Worm (Caenorhabditis elegans): Measurements from ENCODE around the gene C05B5.11.

Gene C05B5.11

DNA sequence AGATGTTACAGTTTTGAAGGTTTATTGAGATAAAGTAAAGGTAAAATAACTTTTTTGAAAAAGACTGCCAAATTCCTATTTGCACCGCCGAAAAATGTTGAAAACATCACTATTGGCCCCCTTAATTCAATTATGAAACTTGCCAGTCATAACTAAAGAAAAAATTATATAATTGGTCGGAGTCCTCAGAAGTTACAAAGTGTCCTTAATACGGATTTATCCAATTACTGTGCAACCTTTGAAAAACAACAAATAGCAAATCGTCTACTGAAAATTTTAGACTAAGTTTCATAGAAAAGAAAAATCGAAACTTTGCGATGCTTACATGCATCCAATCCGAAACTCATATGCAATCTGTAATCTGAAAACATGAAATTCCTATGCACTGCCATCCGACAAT, 19.7 kb upstream of the C05B5.11 start:
- no peak for TF ChIP-seq klf-2 (GFP tag; conservative IDR thresholded peaks at IDR 0.05)
- no peak for TF ChIP-seq med-1 (GFP tag; optimal IDR thresholded peaks at IDR 0.05; ENCODE audit: insufficient read depth)
- no peak for TF ChIP-seq cog-1 (tag; optimal IDR thresholded peaks at IDR 0.05)
- no peak for TF ChIP-seq T22C8.4 (GFP tag; IDR thresholded peaks at IDR 0.05)
- no peak for TF ChIP-seq ref-1 (GFP tag; conservative IDR thresholded peaks at IDR 0.05)
- no peak for TF ChIP-seq flt-1 (GFP tag; IDR thresholded peaks at IDR 0.05)
- TF ChIP-seq ztf-29 (GFP tag; IDR thresholded peaks at IDR 0.05): no peak

DNA sequence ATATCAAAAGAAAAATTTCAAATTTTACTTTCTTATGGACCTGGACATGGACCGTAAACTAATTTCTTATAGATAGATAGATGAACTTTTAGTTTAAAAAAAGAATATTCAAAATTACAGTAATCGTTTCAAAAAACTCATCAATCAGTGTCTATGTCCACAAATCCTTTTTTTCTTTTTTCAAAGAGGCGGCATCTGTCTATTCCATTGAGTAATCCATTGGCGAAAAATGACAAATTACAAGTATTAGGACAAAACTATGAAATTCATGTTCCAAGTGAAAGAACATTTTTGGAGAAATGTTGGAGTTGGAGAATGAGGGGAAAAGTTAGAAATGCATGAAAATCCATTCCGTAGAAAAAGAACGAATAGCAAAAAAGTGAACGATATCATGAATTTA, 18.8 kb upstream of the C05B5.11 start:
- TF ChIP-seq ztf-23 (GFP tag; IDR thresholded peaks at IDR 0.05) (no peak), klf-2 (GFP tag; conservative IDR thresholded peaks at IDR 0.05) (no peak), cog-1 (tag; optimal IDR thresholded peaks at IDR 0.05) (no peak), flt-1 (GFP tag; IDR thresholded peaks at IDR 0.05) (no peak), ref-1 (GFP tag; conservative IDR thresholded peaks at IDR 0.05) (no peak), med-1 (GFP tag; optimal IDR thresholded peaks at IDR 0.05; ENCODE audit: insufficient read depth) (no peak), ztf-29 (GFP tag; IDR thresholded peaks at IDR 0.05) (no peak), tab-1 (GFP tag; IDR thresholded peaks at IDR 0.05) (no peak), T22C8.4 (GFP tag; IDR thresholded peaks at IDR 0.05) (no peak)

DNA sequence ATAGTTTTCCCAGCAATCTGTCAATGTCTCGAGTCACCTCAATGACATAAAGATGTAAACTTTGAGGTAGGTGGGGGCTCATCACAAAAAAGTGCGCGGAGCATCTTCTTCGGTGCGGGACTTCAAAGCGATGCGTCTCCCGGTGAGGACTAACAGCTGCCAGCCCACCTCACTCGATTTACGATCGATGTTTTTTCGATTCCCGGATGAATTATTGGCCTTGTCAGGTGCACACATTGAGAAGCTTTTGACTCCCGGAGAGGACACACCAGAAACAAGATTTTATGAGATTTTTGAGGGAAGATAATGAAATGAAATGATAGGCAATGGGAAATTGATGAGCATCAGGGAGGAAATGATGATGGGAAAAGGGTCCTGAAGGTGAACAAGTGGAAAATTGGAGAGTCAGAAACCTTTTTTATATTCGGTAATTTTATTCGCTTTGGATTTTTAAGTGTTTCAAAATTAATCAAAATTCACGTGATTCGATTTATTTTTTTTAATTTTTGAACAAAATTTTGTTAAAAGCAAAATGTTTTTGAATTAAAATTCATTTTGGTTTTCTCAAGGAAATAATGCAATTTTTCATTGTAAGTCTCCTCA, 17.4 kb upstream of the C05B5.11 start, which contains the start of gene C05B5.12:
Gene C05B5.12, plus strand, starts transcription at position 553 of the 603 bp plus-strand sequence.
- TF ChIP-seq tab-1 (GFP tag; IDR thresholded peaks at IDR 0.05): no peak
- no peak for TF ChIP-seq cog-1 (tag; optimal IDR thresholded peaks at IDR 0.05)
- no peak for TF ChIP-seq T22C8.4 (GFP tag; IDR thresholded peaks at IDR 0.05)
- no peak for TF ChIP-seq ref-1 (GFP tag; conservative IDR thresholded peaks at IDR 0.05)
- TF ChIP-seq klf-2 (GFP tag; conservative IDR thresholded peaks at IDR 0.05): no peak
- no peak for TF ChIP-seq ztf-29 (GFP tag; IDR thresholded peaks at IDR 0.05)
- no peak for TF ChIP-seq flt-1 (GFP tag; IDR thresholded peaks at IDR 0.05)
- no peak for TF ChIP-seq med-1 (GFP tag; optimal IDR thresholded peaks at IDR 0.05; ENCODE audit: insufficient read depth)
- no peak for TF ChIP-seq ztf-23 (GFP tag; IDR thresholded peaks at IDR 0.05)

DNA sequence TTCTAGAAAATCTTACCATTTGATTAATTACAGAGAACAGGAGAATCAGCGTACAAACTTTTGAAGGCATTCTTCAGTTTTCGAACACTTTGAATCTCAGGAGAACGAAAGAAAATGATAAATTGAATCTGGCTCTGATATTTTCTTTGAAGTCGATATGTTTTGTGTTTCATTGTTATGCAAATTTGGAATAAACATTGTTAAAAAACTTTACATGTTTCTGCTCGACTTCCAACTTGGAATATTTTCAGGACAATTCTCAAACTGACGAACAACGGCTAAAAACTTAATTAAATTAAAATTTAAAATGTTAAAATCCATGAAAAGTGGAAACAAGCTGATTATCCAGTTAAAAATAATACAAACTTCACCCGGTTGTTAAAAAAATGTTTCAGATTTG, 16.0 kb upstream of the C05B5.11 start, which contains the start of gene C05B5.1:
Gene C05B5.1, minus strand, starts transcription at position 101 of the 400 bp plus-strand sequence.
- TF ChIP-seq ztf-23 (GFP tag; IDR thresholded peaks at IDR 0.05) (no peak), tab-1 (GFP tag; IDR thresholded peaks at IDR 0.05) (no peak), ref-1 (GFP tag; conservative IDR thresholded peaks at IDR 0.05) (no peak), med-1 (GFP tag; optimal IDR thresholded peaks at IDR 0.05; ENCODE audit: insufficient read depth) (no peak), ztf-29 (GFP tag; IDR thresholded peaks at IDR 0.05) (no peak), T22C8.4 (GFP tag; IDR thresholded peaks at IDR 0.05) (no peak), cog-1 (tag; optimal IDR thresholded peaks at IDR 0.05) (no peak), klf-2 (GFP tag; conservative IDR thresholded peaks at IDR 0.05) (no peak), flt-1 (GFP tag; IDR thresholded peaks at IDR 0.05) (no peak)

DNA sequence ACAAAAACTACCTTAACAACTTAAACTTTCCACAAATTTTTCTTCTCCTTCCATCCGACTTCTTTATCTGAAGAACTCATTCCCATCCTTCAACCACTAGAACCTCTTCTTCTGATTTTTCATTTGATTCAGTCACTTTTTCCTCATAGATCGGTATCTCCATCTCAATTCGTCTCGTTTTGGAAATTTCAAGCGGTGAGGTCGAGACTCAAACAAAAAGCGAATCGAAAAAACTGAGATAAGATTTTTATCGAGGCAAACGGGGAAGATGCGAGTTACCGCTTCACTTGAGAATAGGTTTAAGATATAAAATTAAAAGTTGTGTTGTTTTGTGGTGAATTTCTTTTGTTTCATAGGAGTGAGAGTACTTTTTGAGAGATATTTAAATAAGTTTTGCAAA, 13.0 kb upstream of the C05B5.11 start:
- TF ChIP-seq ztf-29 (GFP tag; IDR thresholded peaks at IDR 0.05) (no peak), tab-1 (GFP tag; IDR thresholded peaks at IDR 0.05) (no peak), T22C8.4 (GFP tag; IDR thresholded peaks at IDR 0.05) (no peak), ref-1 (GFP tag; conservative IDR thresholded peaks at IDR 0.05) (no peak), klf-2 (GFP tag; conservative IDR thresholded peaks at IDR 0.05) (no peak), med-1 (GFP tag; optimal IDR thresholded peaks at IDR 0.05; ENCODE audit: insufficient read depth) (no peak), ztf-23 (GFP tag; IDR thresholded peaks at IDR 0.05) (no peak), flt-1 (GFP tag; IDR thresholded peaks at IDR 0.05) (no peak), cog-1 (tag; optimal IDR thresholded peaks at IDR 0.05) (no peak)

DNA sequence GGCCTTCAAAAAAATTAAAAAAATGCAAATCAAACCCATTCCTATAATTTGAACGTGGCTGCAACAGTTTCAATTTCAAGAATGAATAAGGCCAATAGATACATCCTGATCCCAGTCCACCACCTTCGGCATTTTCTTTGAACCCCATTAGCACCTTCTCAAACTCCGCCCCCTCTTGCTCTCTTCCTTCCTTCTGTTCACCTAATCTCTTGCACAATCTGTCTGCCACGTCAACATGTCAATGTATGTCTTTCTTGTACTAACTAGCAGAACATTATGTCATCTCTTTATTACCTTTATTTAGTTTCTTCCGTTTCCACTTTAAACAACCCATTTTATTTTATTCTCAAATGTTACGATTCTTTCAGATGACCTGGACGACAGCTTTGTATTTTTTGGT, 10.8 kb upstream of the C05B5.11 start, which contains the start of gene C05B5.4:
Gene C05B5.4, plus strand, starts transcription at position 351 of the 400 bp plus-strand sequence.
- TF ChIP-seq T22C8.4 (GFP tag; IDR thresholded peaks at IDR 0.05): no peak
- TF ChIP-seq ztf-23 (GFP tag; IDR thresholded peaks at IDR 0.05): no peak
- TF ChIP-seq med-1 (GFP tag; optimal IDR thresholded peaks at IDR 0.05; ENCODE audit: insufficient read depth): no peak
- no peak for TF ChIP-seq ref-1 (GFP tag; conservative IDR thresholded peaks at IDR 0.05)

DNA sequence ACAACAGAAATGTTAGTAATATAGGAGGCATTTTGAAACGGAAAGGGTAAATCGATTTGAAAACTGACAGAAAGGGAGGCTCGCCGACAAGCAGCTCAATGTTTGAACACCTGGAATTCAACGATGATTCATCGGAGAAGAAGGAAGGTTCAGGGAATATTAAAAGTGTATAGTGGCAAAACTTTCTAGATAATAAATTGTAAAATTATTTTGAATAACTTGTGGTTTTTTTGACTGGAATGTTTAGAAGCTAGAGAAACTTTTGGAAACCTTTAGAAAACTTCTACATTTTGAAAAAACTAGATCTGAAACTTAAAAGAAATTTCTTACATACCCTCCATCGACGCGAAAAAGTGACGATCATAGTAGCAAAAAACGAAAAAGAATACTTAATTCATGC, 6.4 kb upstream of the C05B5.11 start, which contains the start of gene pqn-8:
Gene pqn-8, minus strand, starts transcription at position 101 of the 400 bp plus-strand sequence.
- TF ChIP-seq ztf-23 (GFP tag; IDR thresholded peaks at IDR 0.05) (no peak), cog-1 (tag; optimal IDR thresholded peaks at IDR 0.05) (no peak), ref-1 (GFP tag; conservative IDR thresholded peaks at IDR 0.05) (no peak), med-1 (GFP tag; optimal IDR thresholded peaks at IDR 0.05; ENCODE audit: insufficient read depth) (no peak)

DNA sequence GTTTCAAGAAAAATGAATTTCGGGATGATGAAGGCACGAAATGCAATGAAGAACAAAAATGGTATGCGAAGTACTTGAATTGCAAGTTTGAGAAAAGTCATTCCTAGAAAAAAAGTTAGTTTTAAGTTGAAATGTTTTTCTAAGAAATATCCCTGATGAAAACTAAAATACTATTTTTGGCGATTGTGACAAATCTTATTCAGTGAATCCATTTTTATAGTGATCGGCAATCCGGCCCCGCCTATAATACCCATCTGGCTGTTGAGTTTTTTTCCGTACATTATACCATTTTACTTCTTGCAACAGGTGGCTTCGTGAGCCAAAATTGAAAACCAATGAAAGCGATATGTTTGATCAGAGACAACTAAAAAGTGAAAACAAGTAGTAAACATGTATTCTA, 5.1 kb upstream of the C05B5.11 start, which contains the start of gene C05B5.17:
Gene C05B5.17, minus strand, starts transcription at position 101 of the 400 bp plus-strand sequence.
- TF ChIP-seq ref-1 (GFP tag; conservative IDR thresholded peaks at IDR 0.05): no peak
- no peak for TF ChIP-seq klf-2 (GFP tag; conservative IDR thresholded peaks at IDR 0.05)
- TF ChIP-seq tab-1 (GFP tag; IDR thresholded peaks at IDR 0.05): no peak
- no peak for TF ChIP-seq med-1 (GFP tag; optimal IDR thresholded peaks at IDR 0.05; ENCODE audit: insufficient read depth)
- TF ChIP-seq cog-1 (tag; optimal IDR thresholded peaks at IDR 0.05): no peak
- no peak for TF ChIP-seq flt-1 (GFP tag; IDR thresholded peaks at IDR 0.05)
- TF ChIP-seq T22C8.4 (GFP tag; IDR thresholded peaks at IDR 0.05): no peak
- TF ChIP-seq ztf-29 (GFP tag; IDR thresholded peaks at IDR 0.05): no peak
- TF ChIP-seq ztf-23 (GFP tag; IDR thresholded peaks at IDR 0.05): no peak

DNA sequence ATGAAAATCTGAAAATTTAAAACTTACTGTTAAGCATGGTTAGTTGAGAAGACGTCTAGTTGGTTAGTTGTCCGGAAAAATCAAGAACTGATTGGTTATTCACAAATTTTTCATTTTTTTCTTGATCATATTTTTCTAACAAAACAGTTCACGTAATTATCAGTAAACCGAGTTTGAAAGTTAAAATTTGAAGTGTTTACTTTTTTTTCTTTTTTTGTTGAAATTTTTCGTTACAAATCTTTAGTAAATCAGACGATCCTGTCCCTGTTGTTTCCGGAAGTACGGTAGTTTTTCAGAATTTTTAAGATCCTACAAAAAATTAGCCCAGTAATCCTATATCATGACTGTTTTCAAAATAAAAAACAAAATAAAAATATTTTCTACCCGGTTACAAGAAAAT, 3.9 kb upstream of the C05B5.11 start, which contains the start of gene C05B5.2:
Gene C05B5.2, minus strand, starts transcription at position 101 of the 400 bp plus-strand sequence.
- TF ChIP-seq tab-1 (GFP tag; IDR thresholded peaks at IDR 0.05) (no peak), med-1 (GFP tag; optimal IDR thresholded peaks at IDR 0.05; ENCODE audit: insufficient read depth) (no peak), klf-2 (GFP tag; conservative IDR thresholded peaks at IDR 0.05) (no peak), T22C8.4 (GFP tag; IDR thresholded peaks at IDR 0.05) (no peak), cog-1 (tag; optimal IDR thresholded peaks at IDR 0.05) (no peak), ztf-29 (GFP tag; IDR thresholded peaks at IDR 0.05) (no peak), flt-1 (GFP tag; IDR thresholded peaks at IDR 0.05) (no peak), ref-1 (GFP tag; conservative IDR thresholded peaks at IDR 0.05) (no peak), ztf-23 (GFP tag; IDR thresholded peaks at IDR 0.05) (no peak)
